Worm (Caenorhabditis elegans): Measurements from ENCODE around the gene F55A4.3.

ce11 chrX:980252-981009, 44.5 kb downstream of the F55A4.3 start, which contains the start of gene C44C1.1:
- TF ChIP-seq pha-2 (tag; optimal IDR thresholded peaks at IDR 0.05) (no peak), nfya-1 (tag; optimal IDR thresholded peaks at IDR 0.05) (no peak), ceh-31 (tag; optimal IDR thresholded peaks at IDR 0.05) (no peak), syd-9 (tag; optimal IDR thresholded peaks at IDR 0.05) (no peak), ceh-22 (tag; optimal IDR thresholded peaks at IDR 0.05) (no peak)
